Fruit fly (Drosophila melanogaster) whole organism, embryonic: ENCODE results near the gene CG8516.

Source experiments
- Aef1 ChIP-seq: fragments of 200-800 bp; sonication (Bioruptor generic); IDR thresholded peaks from 3 replicates; pipeline ENCODE4 v1.3.6; 2022; ENCODE audit warnings: missing biosample characterization, missing genetic modification characterization
- Atf-2 ChIP-seq: fragments of 200-800 bp; sonication (Bioruptor generic); optimal IDR thresholded peaks from 2 replicates; lab custom pipeline; 2016; ENCODE audit warnings: missing biosample characterization, missing genetic modification characterization
- CG12659 ChIP-seq: fragments of 200-800 bp; sonication (Bioruptor generic); optimal IDR thresholded peaks from 3 replicates; lab custom pipeline; 2017; ENCODE audit warnings: mild to moderate bottlenecking, missing biosample characterization, missing genetic modification reagents, missing genetic modification characterization
- CG12744 ChIP-seq: fragments of 200-800 bp; sonication (Bioruptor generic); optimal IDR thresholded peaks from 2 replicates; lab custom pipeline; 2016; ENCODE audit warnings: missing biosample characterization, missing genetic modification characterization
- CG1529 ChIP-seq: fragments of 200-800 bp; sonication (Bioruptor generic); optimal IDR thresholded peaks from 3 replicates; lab custom pipeline; 2018; ENCODE audit warnings: missing biosample characterization, missing genetic modification characterization
- CG15601 ChIP-seq: fragments of 200-800 bp; sonication (Bioruptor generic); optimal IDR thresholded peaks from 3 replicates; lab custom pipeline; 2019; ENCODE audit warnings: missing biosample characterization, mild to moderate bottlenecking, missing genetic modification characterization, moderate library complexity
- CG1602 ChIP-seq: fragments of 200-800 bp; sonication (Bioruptor generic); optimal IDR thresholded peaks from 3 replicates; lab custom pipeline; 2016; ENCODE audit warnings: missing biosample characterization, missing genetic modification characterization
- CG1647 ChIP-seq: fragments of 200-800 bp; sonication (Bioruptor generic); optimal IDR thresholded peaks from 3 replicates; lab custom pipeline; 2016; ENCODE audit warnings: missing biosample characterization, missing genetic modification characterization
- CG16813 ChIP-seq: fragments of 200-800 bp; sonication (Bioruptor generic); IDR thresholded peaks from 3 replicates; pipeline ENCODE4 v1.3.6; 2022; ENCODE audit warnings: missing biosample characterization, missing genetic modification characterization; ENCODE audit not compliant: partially characterized antibody
- CG17912 ChIP-seq: fragments of 200-800 bp; sonication (Bioruptor generic); optimal IDR thresholded peaks from 2 replicates; lab custom pipeline; 2018; ENCODE audit warnings: missing biosample characterization, mild to moderate bottlenecking, missing genetic modification characterization
- CG4282 ChIP-seq: fragments of 200-800 bp; sonication (Bioruptor generic); optimal IDR thresholded peaks from 2 replicates; lab custom pipeline; 2016; ENCODE audit warnings: missing biosample characterization, missing genetic modification characterization
- CG4360 ChIP-seq: fragments of 200-800 bp; sonication (Bioruptor generic); IDR thresholded peaks from 2 replicates; pipeline ENCODE4 v1.3.6; 2022; ENCODE audit warnings: missing biosample characterization, missing genetic modification characterization
- CG4820 ChIP-seq: fragments of 200-800 bp; sonication (Bioruptor generic); optimal IDR thresholded peaks from 3 replicates; lab custom pipeline; 2016; ENCODE audit warnings: missing biosample characterization, missing genetic modification characterization
- CG4854 ChIP-seq: fragments of 200-800 bp; sonication (Bioruptor generic); optimal IDR thresholded peaks from 2 replicates; lab custom pipeline; 2016; ENCODE audit warnings: missing biosample characterization, missing genetic modification characterization, inconsistent platforms
- CG5180 ChIP-seq: fragments of 200-800 bp; sonication (Bioruptor generic); optimal IDR thresholded peaks from 3 replicates; lab custom pipeline; 2017; ENCODE audit warnings: missing biosample characterization, missing genetic modification characterization, mild to moderate bottlenecking, moderate library complexity, missing genetic modification reagents
- CG7271 ChIP-seq: fragments of 200-800 bp; sonication (Bioruptor generic); optimal IDR thresholded peaks from 2 replicates; lab custom pipeline; 2018; ENCODE audit warnings: missing biosample characterization, mild to moderate bottlenecking, missing genetic modification characterization, moderate library complexity
- Dad ChIP-seq: fragments of 200-800 bp; sonication (Bioruptor generic); optimal IDR thresholded peaks from 3 replicates; lab custom pipeline; 2016; ENCODE audit warnings: missing biosample characterization, missing genetic modification characterization
- Dek ChIP-seq: fragments of 200-800 bp; sonication (Bioruptor generic); optimal IDR thresholded peaks from 3 replicates; lab custom pipeline; 2019; ENCODE audit warnings: missing biosample characterization, mild to moderate bottlenecking, missing genetic modification characterization, moderate library complexity
- Eip74EF ChIP-seq, 2 experiments: fragments of 200-800 bp in 1 of 2; fragments of >200 bp in 1 of 2; sonication (Bioruptor generic) in 1 of 2; optimal IDR thresholded peaks; 2 replicates each; lab custom pipeline; 2017 to 2019; ENCODE audit warnings: missing biosample characterization in 2 of 2, missing genetic modification characterization in 2 of 2, mild to moderate bottlenecking in 1 of 2, moderate library complexity in 1 of 2
- Mrtf ChIP-seq: fragments of 200-800 bp; sonication (Bioruptor generic); IDR thresholded peaks from 3 replicates; pipeline ENCODE4 v1.3.6; 2022; ENCODE audit warnings: missing biosample characterization, missing genetic modification characterization
- NfI ChIP-seq: fragments of 200-800 bp; sonication (Bioruptor generic); optimal IDR thresholded peaks from 3 replicates; lab custom pipeline; 2018; ENCODE audit warnings: missing biosample characterization, mild to moderate bottlenecking, missing genetic modification characterization, moderate library complexity
- Spps ChIP-seq: fragments of 200-800 bp; sonication (Bioruptor generic); optimal IDR thresholded peaks from 2 replicates; lab custom pipeline; 2018; ENCODE audit warnings: missing biosample characterization, mild to moderate bottlenecking, missing genetic modification characterization
- Sry-δ ChIP-seq: fragments of 200-800 bp; sonication (Bioruptor generic); optimal IDR thresholded peaks from 2 replicates; lab custom pipeline; 2016; ENCODE audit warnings: missing biosample characterization, missing genetic modification characterization
- Usf ChIP-seq: fragments of 200-800 bp; sonication (Bioruptor generic); optimal IDR thresholded peaks from 2 replicates; lab custom pipeline; 2017; ENCODE audit warnings: missing genotype, missing biosample characterization, missing genetic modification characterization
- az2 ChIP-seq: fragments of 200-800 bp; sonication (Bioruptor generic); optimal IDR thresholded peaks from 3 replicates; lab custom pipeline; 2016; ENCODE audit warnings: missing biosample characterization, missing genetic modification characterization
- bsh ChIP-seq, 2 experiments: fragments of 200-800 bp; sonication (Bioruptor generic); optimal IDR thresholded peaks; 2 replicates each; lab custom pipeline; 2017 to 2018; ENCODE audit warnings: mild to moderate bottlenecking in 2 of 2, missing biosample characterization in 2 of 2, missing genetic modification characterization in 2 of 2, moderate library complexity in 1 of 2
- cas ChIP-seq: fragments of 200-800 bp; sonication (Bioruptor generic); IDR thresholded peaks from 2 replicates; pipeline ENCODE4 v1.3.6; 2022; ENCODE audit warnings: missing biosample characterization, missing genetic modification characterization
- caup ChIP-seq: fragments of 200-800 bp; sonication (Bioruptor generic); optimal IDR thresholded peaks from 3 replicates; lab custom pipeline; 2017; ENCODE audit warnings: missing biosample characterization, mild to moderate bottlenecking, missing genetic modification characterization, moderate library complexity; ENCODE audit not compliant: severe bottlenecking
- chm ChIP-seq: fragments of 200-800 bp; sonication (Bioruptor generic); IDR thresholded peaks from 2 replicates; pipeline ENCODE4 v1.3.6; 2022; ENCODE audit warnings: missing biosample characterization, missing genetic modification characterization
- ci ChIP-seq: fragments of 200-800 bp; sonication (Bioruptor generic); IDR thresholded peaks from 3 replicates; pipeline ENCODE4 v1.3.6; 2022; ENCODE audit warnings: missing biosample characterization, missing genetic modification characterization
- crp ChIP-seq, 2 experiments: fragments of 200-800 bp; sonication (Bioruptor generic); optimal IDR thresholded peaks; 2 replicates in 1 of 2; 3 replicates in 1 of 2; lab custom pipeline; 2017; ENCODE audit warnings: missing biosample characterization in 2 of 2, missing genetic modification characterization in 2 of 2, mild to moderate bottlenecking in 1 of 2, moderate library complexity in 1 of 2
- gcm2 ChIP-seq: fragments of 200-800 bp; sonication (Bioruptor generic); optimal IDR thresholded peaks from 2 replicates; lab custom pipeline; 2016; ENCODE audit warnings: missing biosample characterization, missing genetic modification characterization
- jigr1 ChIP-seq: fragments of 200-800 bp; sonication (Bioruptor generic); IDR thresholded peaks from 3 replicates; pipeline ENCODE4 v1.3.6; 2022; ENCODE audit warnings: missing biosample characterization, missing genetic modification characterization
- klu ChIP-seq: fragments of 200-800 bp; sonication (Bioruptor generic); IDR thresholded peaks from 2 replicates; pipeline ENCODE4 v1.3.6; 2022; ENCODE audit warnings: missing biosample characterization, missing genetic modification characterization
- lov ChIP-seq, 2 experiments: fragments of 200-800 bp in 1 of 2; fragments of >200 bp in 1 of 2; sonication (Bioruptor generic) in 1 of 2; IDR thresholded peaks in 1 of 2; optimal IDR thresholded peaks in 1 of 2; 2 replicates in 1 of 2; 3 replicates in 1 of 2; pipeline versions ENCODE4 v1.3.6 to Lab custom; 2017 to 2022; ENCODE audit warnings: missing biosample characterization in 1 of 2, missing genetic modification characterization in 1 of 2
- luna ChIP-seq: fragments of 200-800 bp; sonication (Bioruptor generic); optimal IDR thresholded peaks from 2 replicates; lab custom pipeline; 2016; ENCODE audit warnings: missing biosample characterization, missing genetic modification characterization
- nom ChIP-seq: fragments of 200-800 bp; sonication (Bioruptor generic); optimal IDR thresholded peaks from 2 replicates; lab custom pipeline; 2017; ENCODE audit warnings: missing biosample characterization, missing genetic modification characterization, mild to moderate bottlenecking, moderate library complexity, missing genetic modification reagents
- oc ChIP-seq: fragments of 200-800 bp; sonication (Bioruptor generic); optimal IDR thresholded peaks from 2 replicates; lab custom pipeline; 2018; ENCODE audit warnings: missing biosample characterization, mild to moderate bottlenecking, missing genetic modification characterization, moderate library complexity
- odd ChIP-seq: fragments of 200-800 bp; sonication (Bioruptor generic); optimal IDR thresholded peaks from 2 replicates; lab custom pipeline; 2017; ENCODE audit warnings: missing biosample characterization, mild to moderate bottlenecking, missing genetic modification characterization
- pan ChIP-seq, 4 experiments: fragments of >200 bp in 3 of 4; fragments of 200-800 bp in 1 of 4; sonication (Bioruptor generic) in 1 of 4; optimal IDR thresholded peaks in 3 of 4; IDR thresholded peaks in 1 of 4; 2 replicates each; pipeline versions ENCODE4 v1.3.6 to Lab custom; 2017 to 2022; ENCODE audit warnings: missing biosample characterization in 2 of 4, missing genetic modification characterization in 2 of 4, mixed read lengths in 1 of 4
- prd ChIP-seq, 3 experiments: fragments of >200 bp in 2 of 3; fragments of 200-800 bp in 1 of 3; sonication (Bioruptor generic) in 1 of 3; optimal IDR thresholded peaks in 2 of 3; IDR thresholded peaks in 1 of 3; 2 replicates in 2 of 3; 3 replicates in 1 of 3; pipeline versions ENCODE4 v1.3.6 to Lab custom; 2017 to 2022; ENCODE audit warnings: missing biosample characterization in 1 of 3, missing genetic modification characterization in 1 of 3
- psq ChIP-seq: fragments of 200-800 bp; sonication (Bioruptor generic); optimal IDR thresholded peaks from 2 replicates; lab custom pipeline; 2017; ENCODE audit warnings: missing biosample characterization, missing genetic modification characterization
- row ChIP-seq: fragments of 200-800 bp; sonication (Bioruptor generic); IDR thresholded peaks from 3 replicates; pipeline ENCODE4 v1.3.6; 2022; ENCODE audit warnings: missing biosample characterization, missing genetic modification characterization
- tll ChIP-seq, 2 experiments: fragments of 200-800 bp in 1 of 2; fragments of >200 bp in 1 of 2; sonication (Bioruptor generic) in 1 of 2; optimal IDR thresholded peaks; 2 replicates each; lab custom pipeline; 2017 to 2019; ENCODE audit warnings: missing biosample characterization in 2 of 2, missing genetic modification characterization in 2 of 2, mild to moderate bottlenecking in 1 of 2, moderate library complexity in 1 of 2
- wdn ChIP-seq: fragments of 200-800 bp; sonication (Bioruptor generic); IDR thresholded peaks from 2 replicates; pipeline ENCODE4 v1.3.6; 2022; ENCODE audit warnings: missing biosample characterization, missing genetic modification characterization
- zen ChIP-seq: fragments of 200-800 bp; sonication (Bioruptor generic); optimal IDR thresholded peaks from 3 replicates; lab custom pipeline; 2018; ENCODE audit warnings: missing biosample characterization, mild to moderate bottlenecking, missing genetic modification characterization, moderate library complexity

Gene CG8516

DNA sequence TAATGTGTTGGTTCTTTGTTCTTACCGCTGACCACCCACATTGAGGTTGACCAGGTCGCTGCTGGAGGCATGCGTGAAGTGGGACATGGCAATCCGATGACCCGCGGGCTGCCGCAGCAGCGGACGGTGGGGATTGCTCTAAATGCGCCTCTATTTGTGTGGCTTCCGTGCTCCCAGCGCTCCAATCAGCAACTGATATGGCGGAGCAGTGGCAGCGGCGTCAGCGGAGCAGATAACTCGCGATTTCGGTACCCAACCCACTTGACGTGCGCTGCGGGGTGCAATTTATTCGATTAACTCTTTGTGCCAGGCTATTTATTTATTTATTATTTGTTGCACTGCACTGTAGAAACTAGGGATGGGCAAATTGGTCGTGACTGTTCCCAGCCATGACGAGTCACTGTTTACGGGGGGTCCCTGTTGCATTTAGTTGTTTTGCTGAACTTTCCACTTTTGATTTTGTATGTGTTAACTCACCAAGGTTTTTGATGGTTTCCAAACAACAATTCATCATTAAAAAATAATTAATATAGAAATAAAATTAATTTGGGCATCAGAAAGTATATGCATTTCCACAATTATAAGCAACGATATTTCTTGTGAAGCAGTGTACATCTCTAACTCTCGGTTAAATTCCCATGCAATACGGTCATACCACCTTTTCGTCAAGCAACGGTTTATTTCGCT, 7.7 kb downstream of the CG8516 start, which contains the start of the genes CG9467 and CG8526 (continued):
- TF ChIP-seq lov (optimal IDR thresholded peaks at IDR 0.05; lab: Kevin White, UChicago) (no peak), lov (GFP tag; IDR thresholded peaks at IDR 0.05; lab: Robert Waterston, UW) (no peak), Aef1 (GFP tag; lab: Robert Waterston, UW) (peak; percentile 69), caup (GFP tag; lab: Kevin White, UChicago) (peak; percentile 49), zen (peak; percentile 38), Dad (no peak), CG15601 (tag; lab: Kevin White, UChicago) (peak; percentile 65), CG12659 (GFP tag; lab: Kevin White, UChicago) (peak; percentile 75), CG4820 (GFP tag; lab: Kevin White, UChicago) (peak; percentile 67), klu (no peak; the same call in 1 of the 2 replicates), luna (GFP tag; lab: Kevin White, UChicago) (no peak), CG5180 (no peak), ci (GFP tag; lab: Robert Waterston, UW) (peak; percentile 35; the same call in 1 of the 3 replicates), CG4854 (peak; percentile 33), Dek (tag; lab: Kevin White, UChicago) (peak; percentile 72), gcm2 (no peak), pan (optimal IDR thresholded peaks at IDR 0.05; lab: Kevin White, UChicago) (no peak), pan (GFP tag; optimal IDR thresholded peaks at IDR 0.05 in 1 of 2, IDR thresholded peaks at IDR 0.05 in 1 of 2) (peak in 1 of 2 experiments; percentile 34), cas (GFP tag; lab: Robert Waterston, UW) (no peak), CG16813 (GFP tag; lab: Robert Waterston, UW) (peak; percentile 81), jigr1 (GFP tag; lab: Robert Waterston, UW) (peak; percentile 57; the same call in 2 of the 3 replicates), chm (0 out of 2 replicates have a peak, but pooled peaks have one; percentile 37), row (GFP tag; lab: Robert Waterston, UW) (peak; percentile 97), bsh (GFP tag; optimal IDR thresholded peaks at IDR 0.05; lab: Kevin White, UChicago) (peak in 1 of 2 experiments; percentile 48), CG12744 (no peak), CG4282 (GFP tag; lab: Kevin White, UChicago) (no peak), wdn (peak; percentile 11; the same call in 1 of the 2 replicates), NfI (GFP tag; lab: Kevin White, UChicago) (peak; percentile 68), CG1529 (GFP tag; lab: Kevin White, UChicago) (no peak), CG1602 (GFP tag; lab: Kevin White, UChicago) (peak; percentile 61), CG17912 (GFP tag; lab: Kevin White, UChicago) (no peak), Mrtf (GFP tag; lab: Robert Waterston, UW) (0 out of 3 replicates have a peak, but pooled peaks have one; percentile 9), Sry-δ (GFP tag; lab: Kevin White, UChicago) (peak; percentile 88), Spps (no peak), nom (GFP tag; lab: Kevin White, UChicago) (no peak), Atf-2 (no peak), CG4360 (GFP tag; lab: Robert Waterston, UW) (no peak), oc (tag; lab: Kevin White, UChicago) (no peak), odd (no peak), CG7271 (tag; lab: Kevin White, UChicago) (no peak), CG1647 (GFP tag; lab: Kevin White, UChicago) (peak; percentile 23), Usf (GFP tag; lab: Kevin White, UChicago) (peak; percentile 49), Eip74EF (GFP tag; optimal IDR thresholded peaks at IDR 0.05; lab: Kevin White, UChicago) (no peak), az2 (GFP tag; lab: Kevin White, UChicago) (peak; percentile 23), prd (optimal IDR thresholded peaks at IDR 0.05; lab: Kevin White, UChicago) (no peak), prd (GFP tag; IDR thresholded peaks at IDR 0.05; lab: Robert Waterston, UW) (peak; percentile 84), tll (GFP tag; optimal IDR thresholded peaks at IDR 0.05; lab: Kevin White, UChicago) (peak in 1 of 2 experiments; percentile 44), crp (GFP tag; optimal IDR thresholded peaks at IDR 0.05; lab: Kevin White, UChicago) (peak in 1 of 2 experiments; percentile 15), psq (GFP tag; lab: Kevin White, UChicago) (no peak)
